Worm (Caenorhabditis elegans): ENCODE measurements around the gene lys-7.

lys-7 gene

ce11 chrV:3486857-3487256 is 4.5 kb upstream of the lys-7 start, which contains the start of gene srbc-32:
Gene srbc-32, minus strand, starts transcription at chrV:3486957.
- TF ChIP-seq lin-11 (tag; optimal IDR thresholded peaks at IDR 0.05) (no peak), pha-2 (tag; optimal IDR thresholded peaks at IDR 0.05) (no peak), tbx-7 (tag; optimal IDR thresholded peaks at IDR 0.05) (no peak), eyg-1 (tag; optimal IDR thresholded peaks at IDR 0.05) (no peak), unc-42 (tag; optimal IDR thresholded peaks at IDR 0.05) (no peak), ceh-19 (GFP tag; optimal IDR thresholded peaks at IDR 0.05) (no peak), Y22D7AL.16 (tag; optimal IDR thresholded peaks at IDR 0.05) (no peak), pat-9 (tag; optimal IDR thresholded peaks at IDR 0.05) (no peak), unc-55 (GFP tag; optimal IDR thresholded peaks at IDR 0.05) (no peak), ceh-2 (tag; optimal IDR thresholded peaks at IDR 0.05) (no peak), fax-1 (tag; optimal IDR thresholded peaks at IDR 0.05) (no peak), pha-4 (tag; optimal IDR thresholded peaks at IDR 0.05) (no peak), ceh-48 (tag; optimal IDR thresholded peaks at IDR 0.05) (no peak), ceh-18 (tag; optimal IDR thresholded peaks at IDR 0.05) (no peak), unc-86 (tag; optimal IDR thresholded peaks at IDR 0.05) (no peak)

- no peak for TF ChIP-seq dve-1 (tag; optimal IDR thresholded peaks at IDR 0.05)
- no peak for TF ChIP-seq ama-1 (optimal IDR thresholded peaks at IDR 0.05)
- no peak for TF ChIP-seq hlh-8 (tag; optimal IDR thresholded peaks at IDR 0.05)
- TF ChIP-seq ceh-6 (GFP tag; optimal IDR thresholded peaks at IDR 0.05): no peak
- no peak for TF ChIP-seq npax-4 (tag; optimal IDR thresholded peaks at IDR 0.05)
- no peak for TF ChIP-seq mec-3 (tag; optimal IDR thresholded peaks at IDR 0.05; ENCODE audit: borderline replicate concordance)
- TF ChIP-seq unc-3 (GFP tag; conservative IDR thresholded peaks at IDR 0.05): no peak
- no peak for TF ChIP-seq unc-3 (tag; optimal IDR thresholded peaks at IDR 0.05)
- no peak for TF ChIP-seq hlh-13 (GFP tag; optimal IDR thresholded peaks at IDR 0.05)
Measured at ce11 chrV:3484702-3485101, 2.3 kb upstream of the lys-7 start, which contains the start of gene srbc-33. Gene srbc-33, minus strand, starts transcription at chrV:3484802.

- TF ChIP-seq ceh-9 (tag; optimal IDR thresholded peaks at IDR 0.05) (no peak), rnt-1 (tag; optimal IDR thresholded peaks at IDR 0.05) (no peak), elt-2 (tag; optimal IDR thresholded peaks at IDR 0.05) (no peak), gmeb-2 (tag; optimal IDR thresholded peaks at IDR 0.05) (no peak), unc-3 (GFP tag; conservative IDR thresholded peaks at IDR 0.05) (no peak), unc-3 (tag; optimal IDR thresholded peaks at IDR 0.05) (no peak), ceh-14 (tag; optimal IDR thresholded peaks at IDR 0.05) (no peak), hlh-30 (tag; optimal IDR thresholded peaks at IDR 0.05; ENCODE audit: insufficient read depth) (no peak), C08G9.2 (tag; optimal IDR thresholded peaks at IDR 0.05) (no peak), nhr-11 (tag; optimal IDR thresholded peaks at IDR 0.05) (no peak), ceh-24 (tag; optimal IDR thresholded peaks at IDR 0.05) (no peak), ceh-18 (tag; optimal IDR thresholded peaks at IDR 0.05) (no peak), elt-4 (tag; optimal IDR thresholded peaks at IDR 0.05) (no peak), ama-1 (optimal IDR thresholded peaks at IDR 0.05) (no peak), unc-42 (tag; optimal IDR thresholded peaks at IDR 0.05) (no peak), hlh-13 (GFP tag; optimal IDR thresholded peaks at IDR 0.05) (no peak), ztf-16 (tag; optimal IDR thresholded peaks at IDR 0.05) (no peak), ceh-2 (tag; optimal IDR thresholded peaks at IDR 0.05) (no peak), mec-3 (tag; optimal IDR thresholded peaks at IDR 0.05; ENCODE audit: borderline replicate concordance) (no peak), unc-55 (GFP tag; optimal IDR thresholded peaks at IDR 0.05) (no peak), nfya-1 (tag; optimal IDR thresholded peaks at IDR 0.05) (no peak)
Measured at ce11 chrV:3480346-3480745, 2.1 kb downstream of the lys-7 start, which contains the start of gene srbc-30. Gene srbc-30, minus strand, starts transcription at chrV:3480446.

- no peak for TF ChIP-seq F13H6.1 (tag; optimal IDR thresholded peaks at IDR 0.05)
- TF ChIP-seq unc-42 (tag; optimal IDR thresholded peaks at IDR 0.05): no peak
- no peak for TF ChIP-seq nfya-1 (tag; optimal IDR thresholded peaks at IDR 0.05)
- no peak for TF ChIP-seq lim-6 (tag; optimal IDR thresholded peaks at IDR 0.05)
- TF ChIP-seq ceh-2 (tag; optimal IDR thresholded peaks at IDR 0.05): no peak
- no peak for TF ChIP-seq ceh-48 (tag; optimal IDR thresholded peaks at IDR 0.05)
- no peak for TF ChIP-seq ceh-45 (GFP tag; IDR thresholded peaks at IDR 0.05)
- TF ChIP-seq ceh-34 (tag; optimal IDR thresholded peaks at IDR 0.05): no peak
Measured at ce11 chrV:3477496-3477895, 4.9 kb downstream of the lys-7 start, which contains the start of gene srbc-31. Gene srbc-31, minus strand, starts transcription at chrV:3477596.
